Fruit fly (Drosophila melanogaster): ENCODE results near the gene CG15024.

DNA sequence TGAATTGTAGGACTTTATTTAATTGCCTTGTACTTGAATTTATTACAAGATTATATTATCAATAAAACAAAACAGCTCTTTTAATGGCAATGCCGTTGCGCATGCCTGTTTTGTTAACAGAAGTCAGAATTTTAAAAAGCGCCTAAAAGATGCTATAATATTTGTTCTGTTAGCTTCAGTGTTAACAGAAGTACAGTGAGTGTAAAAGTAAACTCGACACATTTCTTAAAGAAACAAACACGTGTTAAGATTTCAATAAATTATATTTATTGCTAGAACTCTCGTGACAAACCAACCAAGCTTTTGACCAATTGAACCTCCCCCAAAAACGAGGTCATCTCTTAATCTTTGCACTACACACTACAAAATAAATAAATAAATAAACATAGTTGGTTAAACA is 37.8 kb upstream of the CG15024 start:
- no peak for TF ChIP-seq ttk (optimal IDR thresholded peaks at IDR 0.05)
- TF ChIP-seq Myc (optimal IDR thresholded peaks at IDR 0.05): no peak
- no peak for TF ChIP-seq psq (optimal IDR thresholded peaks at IDR 0.05)
- no peak for TF ChIP-seq Sin3A (optimal IDR thresholded peaks at IDR 0.05)
- TF ChIP-seq insv (optimal IDR thresholded peaks at IDR 0.05): no peak
- TF ChIP-seq h (optimal IDR thresholded peaks at IDR 0.05): no peak
